Worm (Caenorhabditis elegans): Measurements from ENCODE around the gene C34H4.5.

DNA sequence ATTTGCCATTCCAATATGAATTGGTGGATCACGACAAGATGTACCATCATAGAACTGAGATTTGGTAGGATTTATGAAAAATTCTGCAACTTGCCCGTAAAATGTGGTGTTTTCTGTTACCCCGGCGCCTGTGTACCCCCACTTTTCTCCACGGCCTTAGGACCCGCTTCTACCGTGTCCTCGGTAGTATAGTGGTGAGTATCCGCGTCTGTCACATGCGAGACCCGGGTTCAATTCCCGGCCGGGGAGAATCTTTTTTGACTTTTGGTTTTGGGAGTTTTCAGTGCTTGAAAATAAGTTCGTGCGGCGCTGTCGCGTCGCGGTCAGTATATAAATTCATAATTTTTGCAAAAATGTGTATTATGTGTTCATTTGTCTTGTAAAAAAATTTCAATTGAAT is 35.6 kb downstream of the C34H4.5 start:
- TF ChIP-seq zag-1 (tag; optimal IDR thresholded peaks at IDR 0.05) (no peak), ceh-9 (tag; optimal IDR thresholded peaks at IDR 0.05) (no peak), pha-4 (tag; optimal IDR thresholded peaks at IDR 0.05) (no peak), nhr-11 (tag; optimal IDR thresholded peaks at IDR 0.05) (no peak), nhr-237 (tag; optimal IDR thresholded peaks at IDR 0.05) (no peak), skn-1 (tag; optimal IDR thresholded peaks at IDR 0.05) (no peak), nfya-1 (tag; optimal IDR thresholded peaks at IDR 0.05; ENCODE audit: insufficient read depth) (no peak), daf-12 (tag; optimal IDR thresholded peaks at IDR 0.05) (no peak), lin-15B (tag; optimal IDR thresholded peaks at IDR 0.05) (no peak)
